Fruit fly (Drosophila melanogaster) whole organism, larva: ENCODE data around the gene Hexo1.
A peak's percentile ranks its signal among the peaks of the same experiment; 100 is the strongest.

Experiments used
- noc ChIP-seq: fragments of 200-800 bp; sonication (Bioruptor generic); optimal IDR thresholded peaks from 3 replicates; lab custom pipeline; 2019; ENCODE audit warnings: missing biosample characterization, mild to moderate bottlenecking, missing genetic modification characterization, moderate library complexity

Hexo1 gene

dm6 chr3L:4269208-4269607, 19.2 kb upstream of the Hexo1 start:
- TF ChIP-seq noc (tag; lab: Kevin White, UChicago) = no peak

- peak; percentile 90 for TF ChIP-seq noc (tag; lab: Kevin White, UChicago)
These were observed 18.5 kb upstream of the Hexo1 start for dm6 chr3L:4269920-4270319.

- no peak for TF ChIP-seq noc (tag; lab: Kevin White, UChicago)
These were observed 17.3 kb upstream of the Hexo1 start for dm6 chr3L:4270949-4271827.

- TF ChIP-seq noc (tag; lab: Kevin White, UChicago) = no peak
These were observed 16.2 kb upstream of the Hexo1 start for dm6 chr3L:4272167-4272773.

dm6 chr3L:4277796-4278195, 10.6 kb upstream of the Hexo1 start, which contains the start of gene Ctl1:
Gene Ctl1, plus strand, starts transcription at chr3L:4277962.
- TF ChIP-seq noc (tag; lab: Kevin White, UChicago) = no peak

dm6 chr3L:4282627-4283026, 5.8 kb upstream of the Hexo1 start, which contains the start of gene CG11583:
Gene CG11583, minus strand, starts transcription at chr3L:4282817.
- no peak for TF ChIP-seq noc (tag; lab: Kevin White, UChicago)

dm6 chr3L:4283428-4284089, 4.9 kb upstream of the Hexo1 start, which contains the start of the genes srw and CG1316:
Gene srw, minus strand, starts transcription at chr3L:4283478.
Gene CG1316, plus strand, starts transcription at chr3L:4283851.
- no peak for TF ChIP-seq noc (tag; lab: Kevin White, UChicago)

- no peak for TF ChIP-seq noc (tag; lab: Kevin White, UChicago)
These were observed 1.7 kb upstream of the Hexo1 start, which contains the start of gene TfIIEbeta for dm6 chr3L:4286784-4287183. Gene TfIIEbeta, plus strand, starts transcription at chr3L:4287038.

dm6 chr3L:4292120-4292697, 3.8 kb downstream of the Hexo1 start, which contains the start of the genes CG15012 and Fdx2:
Gene CG15012, minus strand, starts transcription at chr3L:4292246.
Gene Fdx2, plus strand, starts transcription at chr3L:4292482.
- TF ChIP-seq noc (tag; lab: Kevin White, UChicago) = peak; percentile 26

- TF ChIP-seq noc (tag; lab: Kevin White, UChicago) = no peak
These were observed 4.9 kb downstream of the Hexo1 start for dm6 chr3L:4293304-4293703.

- TF ChIP-seq noc (tag; lab: Kevin White, UChicago) = peak; percentile 28
These were observed 5.3 kb downstream of the Hexo1 start for dm6 chr3L:4293711-4294110.

- TF ChIP-seq noc (tag; lab: Kevin White, UChicago) = no peak
These were observed 8.3 kb downstream of the Hexo1 start for dm6 chr3L:4296760-4297159.

dm6 chr3L:4302088-4302487, 13.6 kb downstream of the Hexo1 start:
- TF ChIP-seq noc (tag; lab: Kevin White, UChicago) = no peak

dm6 chr3L:4304244-4304959, 16.0 kb downstream of the Hexo1 start:
- no peak for TF ChIP-seq noc (tag; lab: Kevin White, UChicago)
